Fruit fly (Drosophila melanogaster): ENCODE data around the gene orb2.

DNA sequence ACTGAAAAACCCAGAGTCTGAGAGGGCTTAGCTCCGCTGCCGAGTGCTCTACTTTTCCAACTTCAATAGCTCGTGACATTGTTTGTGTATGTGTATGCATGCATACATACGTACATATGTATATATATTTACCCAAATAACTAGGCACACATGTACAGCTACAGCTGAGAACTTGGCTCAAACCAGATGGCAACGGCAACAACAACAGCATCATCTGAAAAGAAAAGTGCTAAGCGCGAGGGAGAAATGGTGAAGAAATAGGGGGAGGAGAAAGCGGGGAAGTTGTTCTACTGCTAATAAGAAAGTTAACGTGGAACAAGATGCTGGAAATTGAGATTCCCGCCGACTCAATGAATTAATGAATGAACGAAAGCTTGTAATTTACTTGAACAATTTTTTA lies 29.3 kb downstream of the orb2 start:
- TF ChIP-seq Eip93F (GFP tag; optimal IDR thresholded peaks at IDR 0.05) (no peak), CG8119 (GFP tag; IDR thresholded peaks at IDR 0.05) (no peak)

Measured in whole organism, prepupa.